Fruit fly (Drosophila melanogaster): Measurements from ENCODE around the gene Nup154.

The Nup154 gene

dm6 chr2L:10989162-10989561 lies 15.5 kb upstream of the Nup154 start, which contains the start of gene TTLL4A (continued):
- TF ChIP-seq CG10147 (GFP tag; optimal IDR thresholded peaks at IDR 0.05) (no peak), CG17385 (GFP tag; optimal IDR thresholded peaks at IDR 0.05) (no peak), vfl (GFP tag; optimal IDR thresholded peaks at IDR 0.05) (no peak), tin (GFP tag; optimal IDR thresholded peaks at IDR 0.05) (peak; percentile 9), CG2199 (GFP tag; IDR thresholded peaks at IDR 0.05) (no peak), yki (optimal IDR thresholded peaks at IDR 0.05) (no peak), knrl (GFP tag; IDR thresholded peaks at IDR 0.05; ENCODE audit: partially characterized antibody) (peak; percentile 98), ham (GFP tag; IDR thresholded peaks at IDR 0.05) (no peak), GATAe (GFP tag; conservative IDR thresholded peaks at IDR 0.05) (no peak), HmgZ (tag; optimal IDR thresholded peaks at IDR 0.05) (no peak), Mad (GFP tag; optimal IDR thresholded peaks at IDR 0.05) (peak; percentile 19), pzg (GFP tag; optimal IDR thresholded peaks at IDR 0.05) (peak; percentile 85), az2 (GFP tag; optimal IDR thresholded peaks at IDR 0.05) (no peak), insv (GFP tag; optimal IDR thresholded peaks at IDR 0.05) (no peak), Optix (GFP tag; IDR thresholded peaks at IDR 0.05) (no peak), CG17802 (tag; optimal IDR thresholded peaks at IDR 0.05) (no peak), CG11093 (GFP tag; IDR thresholded peaks at IDR 0.05) (no peak)

dm6 chr2L:11001376-11002122 lies 3.1 kb upstream of the Nup154 start, which contains the start of the genes aub and lectin-33A:
Gene aub, minus strand, starts transcription at chr2L:11001476.
Gene lectin-33A, plus strand, starts transcription at chr2L:11002072.
- TF ChIP-seq CG30020 (tag; optimal IDR thresholded peaks at IDR 0.05) = peak; percentile 59
- TF ChIP-seq jigr1 (GFP tag; IDR thresholded peaks at IDR 0.05) = no peak

dm6 chr2L:11003925-11004673 lies 521 bp upstream of the Nup154 start, which contains the start of gene RpL9:
Gene RpL9, minus strand, starts transcription at chr2L:11004189.
- TF ChIP-seq Hmx (GFP tag; optimal IDR thresholded peaks at IDR 0.05) (no peak), CG10321 (GFP tag; IDR thresholded peaks at IDR 0.05) (peak; percentile 57; the same call in 1 of the 2 replicates), CG10147 (GFP tag; optimal IDR thresholded peaks at IDR 0.05) (no peak), otp (GFP tag; IDR thresholded peaks at IDR 0.05) (peak; percentile 92), CG5180 (GFP tag; optimal IDR thresholded peaks at IDR 0.05) (peak; percentile 67), Pdp1 (GFP tag; optimal IDR thresholded peaks at IDR 0.05) (peak; percentile 53 to 56), CG12236 (GFP tag; optimal IDR thresholded peaks at IDR 0.05) (peak; percentile 37), bbx (GFP tag; IDR thresholded peaks at IDR 0.05; ENCODE audit: partially characterized antibody) (no peak), CG1233 (GFP tag; optimal IDR thresholded peaks at IDR 0.05) (peak; percentile 83), Lhr (GFP tag; optimal IDR thresholded peaks at IDR 0.05) (peak; percentile 50), Hr51 (GFP tag; optimal IDR thresholded peaks at IDR 0.05) (peak in 1 of 2 experiments; percentile 55), sim (GFP tag; IDR thresholded peaks at IDR 0.05) (peak; percentile 69; the same call in 1 of the 2 replicates), HLH54F (GFP tag; optimal IDR thresholded peaks at IDR 0.05) (peak; percentile 32), CG1792 (GFP tag; optimal IDR thresholded peaks at IDR 0.05) (peak; percentile 45), CG14710 (tag; optimal IDR thresholded peaks at IDR 0.05) (peak; percentile 56), cas (GFP tag; IDR thresholded peaks at IDR 0.05) (peak; percentile 25; the same call in 1 of the 2 replicates), zen (tag; optimal IDR thresholded peaks at IDR 0.05) (peak; percentile 12), CG9437 (GFP tag; optimal IDR thresholded peaks at IDR 0.05) (peak; percentile 69), CG31441 (GFP tag; IDR thresholded peaks at IDR 0.05) (no peak; the same call in none of the 2 replicates), yki (optimal IDR thresholded peaks at IDR 0.05) (no peak), HmgZ (tag; optimal IDR thresholded peaks at IDR 0.05) (peak; percentile 30), CG17359 (tag; optimal IDR thresholded peaks at IDR 0.05) (peak; percentile 69), stwl (tag; optimal IDR thresholded peaks at IDR 0.05) (peak; percentile 20), ac (GFP tag; optimal IDR thresholded peaks at IDR 0.05) (peak; percentile 70), vfl (GFP tag; optimal IDR thresholded peaks at IDR 0.05) (peak; percentile 5), pb (GFP tag; optimal IDR thresholded peaks at IDR 0.05) (peak; percentile 48), CG10979 (tag; optimal IDR thresholded peaks at IDR 0.05) (peak; percentile 49), Ada2b (GFP tag; IDR thresholded peaks at IDR 0.05) (peak; percentile 45; the same call in 1 of the 2 replicates), CG11504 (tag; optimal IDR thresholded peaks at IDR 0.05) (no peak)
